Fruit fly (Drosophila melanogaster): ENCODE results near the gene CG4793.

The CG4793 gene

DNA sequence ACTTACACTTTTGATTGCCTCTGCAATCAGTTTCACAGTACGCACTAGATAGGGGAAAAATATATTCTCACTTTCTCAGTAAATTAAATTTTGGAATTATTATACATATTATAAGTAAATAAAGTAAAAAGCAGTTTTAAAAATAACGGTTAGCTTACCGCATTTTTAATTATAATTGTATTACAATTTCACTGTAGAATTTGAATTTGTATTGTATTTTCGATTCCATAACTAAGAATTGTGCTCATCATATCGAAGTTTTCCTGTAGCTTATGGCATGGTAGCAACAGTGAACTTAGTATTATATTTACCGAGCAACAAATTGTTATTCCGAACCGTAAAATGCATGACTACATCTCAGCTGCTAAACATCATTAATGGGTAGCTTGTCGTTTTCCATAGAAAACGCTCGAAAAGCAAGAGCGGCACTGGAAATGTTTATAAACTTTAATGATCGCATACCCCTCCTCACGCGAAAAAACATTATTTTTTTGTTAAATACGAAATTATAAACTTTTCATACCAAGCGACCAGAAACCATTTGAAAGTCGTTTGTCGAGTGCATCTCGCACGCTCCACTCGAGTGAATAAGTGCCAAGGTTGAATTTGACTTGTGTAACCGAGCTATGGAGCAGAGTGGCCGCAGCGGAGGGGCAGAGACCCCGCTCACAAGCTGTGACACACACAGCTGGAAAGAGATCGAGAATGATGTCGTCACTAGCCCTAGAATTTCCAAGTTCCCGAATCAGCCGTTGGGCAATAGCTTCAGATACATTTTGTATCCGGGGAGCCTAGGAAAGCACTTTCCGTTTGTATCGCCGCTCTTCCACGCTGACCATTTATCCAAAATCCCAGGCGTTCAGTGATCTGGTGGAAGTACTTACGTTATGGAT lies 10.9 kb upstream of the CG4793 start (continued):
- TF ChIP-seq Chrac-16 (GFP tag; optimal IDR thresholded peaks at IDR 0.05) (peak; percentile 84), Hr78 (GFP tag; optimal IDR thresholded peaks at IDR 0.05) (no peak), Bgb (GFP tag; IDR thresholded peaks at IDR 0.05; ENCODE audit: partially characterized antibody) (peak; percentile 58; the same call in 1 of the 2 replicates), chinmo (GFP tag; IDR thresholded peaks at IDR 0.05; ENCODE audit: partially characterized antibody) (peak; percentile 100), D19A (tag; optimal IDR thresholded peaks at IDR 0.05) (peak; percentile 89), CG11247 (GFP tag; IDR thresholded peaks at IDR 0.05) (peak; percentile 78), shn (GFP tag; optimal IDR thresholded peaks at IDR 0.05) (no peak), CG2199 (GFP tag; IDR thresholded peaks at IDR 0.05) (peak; percentile 83), gsb (GFP tag; IDR thresholded peaks at IDR 0.05) (peak; percentile 78), Dbx (GFP tag; IDR thresholded peaks at IDR 0.05) (peak; percentile 75), ranshi (GFP tag; IDR thresholded peaks at IDR 0.05) (peak; percentile 89), CG2202 (tag; optimal IDR thresholded peaks at IDR 0.05) (peak; percentile 84), wor (GFP tag; IDR thresholded peaks at IDR 0.05) (peak; percentile 94), z (GFP tag; IDR thresholded peaks at IDR 0.05) (peak; percentile 89), HmgZ (tag; optimal IDR thresholded peaks at IDR 0.05) (peak; percentile 88), Hr39 (optimal IDR thresholded peaks at IDR 0.05) (no peak), CG31224 (GFP tag; IDR thresholded peaks at IDR 0.05) (peak; percentile 94), ab (GFP tag; optimal IDR thresholded peaks at IDR 0.05) (peak; percentile 68), Xbp1 (GFP tag; optimal IDR thresholded peaks at IDR 0.05) (peak; percentile 89), crc (GFP tag; optimal IDR thresholded peaks at IDR 0.05) (peak; percentile 32), ssp (GFP tag; IDR thresholded peaks at IDR 0.05) (peak; percentile 83), CG12744 (GFP tag; optimal IDR thresholded peaks at IDR 0.05) (no peak), bab2 (GFP tag; optimal IDR thresholded peaks at IDR 0.05) (peak; percentile 28), CHES-1-like (GFP tag; optimal IDR thresholded peaks at IDR 0.05) (no peak), vnd (GFP tag; IDR thresholded peaks at IDR 0.05; ENCODE audit: partially characterized antibody) (no peak), CG14014 (GFP tag; IDR thresholded peaks at IDR 0.05) (peak; percentile 89), dimm (GFP tag; IDR thresholded peaks at IDR 0.05) (peak; percentile 42; the same call in 1 of the 2 replicates), CG15073 (GFP tag; optimal IDR thresholded peaks at IDR 0.05) (peak; percentile 8), D (optimal IDR thresholded peaks at IDR 0.05) (no peak), D (GFP tag; optimal IDR thresholded peaks at IDR 0.05) (peak; percentile 86), CG6813 (GFP tag; optimal IDR thresholded peaks at IDR 0.05) (peak; percentile 47), dmrt11E (tag; optimal IDR thresholded peaks at IDR 0.05) (peak; percentile 95), CG15601 (tag; optimal IDR thresholded peaks at IDR 0.05) (peak; percentile 96), CG4424 (GFP tag; optimal IDR thresholded peaks at IDR 0.05) (peak; percentile 88), Dip3 (GFP tag; optimal IDR thresholded peaks at IDR 0.05) (peak; percentile 23), CG32767 (GFP tag; IDR thresholded peaks at IDR 0.05) (peak; percentile 95), da (GFP tag; optimal IDR thresholded peaks at IDR 0.05) (no peak), ind (GFP tag; optimal IDR thresholded peaks at IDR 0.05) (peak; percentile 91), bsh (GFP tag; optimal IDR thresholded peaks at IDR 0.05) (peak in 1 of 2 experiments; percentile 95), Sin3A (optimal IDR thresholded peaks at IDR 0.05) (no peak), so (GFP tag; IDR thresholded peaks at IDR 0.05) (peak; percentile 48; the same call in 2 of the 3 replicates), nerfin-1 (tag; optimal IDR thresholded peaks at IDR 0.05) (peak; percentile 89), CG4730 (GFP tag; IDR thresholded peaks at IDR 0.05) (peak; percentile 89), seq (GFP tag; IDR thresholded peaks at IDR 0.05) (peak; percentile 94), Hsf (GFP tag; optimal IDR thresholded peaks at IDR 0.05) (peak; percentile 55), CG4707 (GFP tag; optimal IDR thresholded peaks at IDR 0.05) (peak; percentile 88), Med (GFP tag) (peak; percentile 80), onecut (GFP tag; IDR thresholded peaks at IDR 0.05) (peak; percentile 61), dm (GFP tag; optimal IDR thresholded peaks at IDR 0.05) (no peak), CoRest (tag; optimal IDR thresholded peaks at IDR 0.05) (peak; percentile 99)

All from whole organism, embryonic.